Fruit fly (Drosophila melanogaster) whole organism, embryonic: ENCODE results near the gene CG14017.
A peak's percentile ranks its signal among the peaks of the same experiment; 100 is the strongest.

Experiments
- Ada2b ChIP-seq: fragments of 200-800 bp; sonication (Bioruptor generic); IDR thresholded peaks from 2 replicates; pipeline ENCODE4 v1.3.6; 2022; ENCODE audit warnings: missing biosample characterization, missing genetic modification characterization
- CG10147 ChIP-seq: fragments of 200-800 bp; sonication (Bioruptor generic); optimal IDR thresholded peaks from 2 replicates; lab custom pipeline; 2019; ENCODE audit warnings: missing biosample characterization, mild to moderate bottlenecking, missing genetic modification characterization, moderate library complexity
- CG12391 ChIP-seq: fragments of 200-800 bp; sonication (Bioruptor generic); optimal IDR thresholded peaks from 3 replicates; lab custom pipeline; 2018; ENCODE audit warnings: missing biosample characterization, mild to moderate bottlenecking, missing genetic modification characterization, moderate library complexity
- CG2129 ChIP-seq: fragments of 200-800 bp; sonication (Bioruptor generic); IDR thresholded peaks from 2 replicates; pipeline ENCODE4 v1.3.6; 2022; ENCODE audit warnings: missing biosample characterization, missing genetic modification characterization; ENCODE audit not compliant: partially characterized antibody
- CG7928 ChIP-seq: fragments of 200-800 bp; sonication (Bioruptor generic); optimal IDR thresholded peaks from 2 replicates; lab custom pipeline; 2017; ENCODE audit warnings: missing biosample characterization, mild to moderate bottlenecking, missing genetic modification characterization
- CG8924 ChIP-seq: fragments of 200-800 bp; optimal IDR thresholded peaks from 3 replicates; lab custom pipeline; 2019; ENCODE audit warnings: missing biosample characterization, mild to moderate bottlenecking, missing genetic modification characterization, moderate library complexity
- Chrac-16 ChIP-seq: fragments of 200-800 bp; sonication (Bioruptor generic); optimal IDR thresholded peaks from 3 replicates; lab custom pipeline; 2016; ENCODE audit warnings: missing biosample characterization, missing genetic modification characterization
- Dbx ChIP-seq: fragments of 200-800 bp; sonication (Bioruptor generic); IDR thresholded peaks from 3 replicates; pipeline ENCODE4 v1.3.6; 2022; ENCODE audit warnings: missing biosample characterization, missing genetic modification characterization
- Dip2 ChIP-seq: fragments of 200-800 bp; sonication (Bioruptor generic); IDR thresholded peaks from 2 replicates; pipeline ENCODE4 v1.3.6; 2022; ENCODE audit warnings: missing biosample characterization, missing genetic modification characterization
- Doc3 ChIP-seq: fragments of 200-800 bp; sonication (Bioruptor generic); IDR thresholded peaks from 3 replicates; pipeline ENCODE4 v1.3.6; 2022; ENCODE audit warnings: missing biosample characterization, missing genetic modification characterization; ENCODE audit not compliant: partially characterized antibody
- Elba2 ChIP-seq: fragments of 200-800 bp; sonication (Bioruptor generic); optimal IDR thresholded peaks from 3 replicates; lab custom pipeline; 2016; ENCODE audit warnings: missing biosample characterization, missing genetic modification characterization
- HLHmδ ChIP-seq: fragments of 200-800 bp; sonication (Bioruptor generic); optimal IDR thresholded peaks from 2 replicates; lab custom pipeline; 2018; ENCODE audit warnings: missing biosample characterization, mild to moderate bottlenecking, missing genetic modification characterization, moderate library complexity
- Lhr ChIP-seq: fragments of 200-800 bp; sonication (Bioruptor generic); optimal IDR thresholded peaks from 3 replicates; lab custom pipeline; 2017; ENCODE audit warnings: mild to moderate bottlenecking, missing biosample characterization, missing genetic modification reagents, missing genetic modification characterization
- Mes4 ChIP-seq: fragments of 200-800 bp; sonication (Bioruptor generic); optimal IDR thresholded peaks from 2 replicates; lab custom pipeline; 2016; ENCODE audit warnings: missing biosample characterization, missing genetic modification characterization
- Nf-YB ChIP-seq: fragments of 200-800 bp; sonication (Bioruptor generic); optimal IDR thresholded peaks from 3 replicates; lab custom pipeline; 2019; ENCODE audit warnings: missing biosample characterization, mild to moderate bottlenecking, missing genetic modification characterization, moderate library complexity
- Nf-YC ChIP-seq: fragments of 200-800 bp; optimal IDR thresholded peaks from 3 replicates; lab custom pipeline; 2019; ENCODE audit warnings: missing biosample characterization, mild to moderate bottlenecking, missing genetic modification characterization, moderate library complexity
- Oli ChIP-seq: fragments of 200-800 bp; sonication (Bioruptor generic); optimal IDR thresholded peaks from 2 replicates; lab custom pipeline; 2018; ENCODE audit warnings: missing biosample characterization, mild to moderate bottlenecking, missing genetic modification characterization, moderate library complexity
- Ptx1 ChIP-seq: fragments of 200-800 bp; sonication (Bioruptor generic); IDR thresholded peaks from 2 replicates; pipeline ENCODE4 v1.3.6; 2022; ENCODE audit warnings: missing biosample characterization, missing genetic modification characterization
- abd-A ChIP-seq: fragments of 200-800 bp; sonication (Bioruptor generic); optimal IDR thresholded peaks from 3 replicates; lab custom pipeline; 2019; ENCODE audit warnings: missing biosample characterization, mild to moderate bottlenecking, missing genetic modification characterization, moderate library complexity
- bigmax ChIP-seq: fragments of 200-800 bp; sonication (Bioruptor generic); optimal IDR thresholded peaks from 2 replicates; lab custom pipeline; 2018; ENCODE audit warnings: missing biosample characterization, mild to moderate bottlenecking, missing genetic modification characterization
- cas ChIP-seq: fragments of 200-800 bp; sonication (Bioruptor generic); IDR thresholded peaks from 2 replicates; pipeline ENCODE4 v1.3.6; 2022; ENCODE audit warnings: missing biosample characterization, missing genetic modification characterization
- ewg ChIP-seq: fragments of 200-800 bp; sonication (Bioruptor generic); optimal IDR thresholded peaks from 3 replicates; lab custom pipeline; 2017; ENCODE audit warnings: mild to moderate bottlenecking, missing biosample characterization, missing genetic modification reagents, missing genetic modification characterization
- fd96Cb ChIP-seq: fragments of 200-800 bp; sonication (Bioruptor generic); optimal IDR thresholded peaks from 2 replicates; lab custom pipeline; 2018; ENCODE audit warnings: missing biosample characterization, mild to moderate bottlenecking, missing genetic modification characterization, moderate library complexity
- gem ChIP-seq: fragments of 200-800 bp; sonication (Bioruptor generic); optimal IDR thresholded peaks from 2 replicates; lab custom pipeline; 2019; ENCODE audit warnings: missing biosample characterization, mild to moderate bottlenecking, missing genetic modification characterization, moderate library complexity
- gsb-n ChIP-seq: fragments of 200-800 bp; sonication (Bioruptor generic); optimal IDR thresholded peaks from 3 replicates; lab custom pipeline; 2018; ENCODE audit warnings: missing biosample characterization, mild to moderate bottlenecking, missing genetic modification characterization
- hth ChIP-seq: fragments of >200 bp; optimal IDR thresholded peaks from 2 replicates; lab custom pipeline; 2017; ENCODE audit warnings: inconsistent platforms
- klu ChIP-seq: fragments of 200-800 bp; sonication (Bioruptor generic); IDR thresholded peaks from 2 replicates; pipeline ENCODE4 v1.3.6; 2022; ENCODE audit warnings: missing biosample characterization, missing genetic modification characterization
- sens ChIP-seq: fragments of 200-800 bp; sonication (Bioruptor generic); peaks from one replicate; lab custom pipeline; 2016; ENCODE audit warnings: missing biosample characterization, missing genetic modification characterization
- sisA ChIP-seq: fragments of 200-800 bp; sonication (Bioruptor generic); IDR thresholded peaks from 2 replicates; pipeline ENCODE4 v1.3.6; 2022; ENCODE audit warnings: missing biosample characterization, missing genetic modification characterization
- tx ChIP-seq: fragments of 200-800 bp; sonication (Bioruptor generic); optimal IDR thresholded peaks from 2 replicates; lab custom pipeline; 2016; ENCODE audit warnings: missing biosample characterization, missing genetic modification characterization
- z ChIP-seq: fragments of 200-800 bp; sonication (Bioruptor generic); IDR thresholded peaks from 3 replicates; pipeline ENCODE4 v1.3.6; 2022; ENCODE audit warnings: missing biosample characterization, missing genetic modification characterization

Gene CG14017

dm6 chr2L:5553750-5554149 is at the start of gene CG14017, which contains the start of gene CG14013:
TSS of gene CG14017 (plus strand) at chr2L:5553897.
TSS of gene CG14013 (minus strand) at chr2L:5553850.
- no peak for TF ChIP-seq Dip2 (GFP tag; lab: Robert Waterston, UW)
- no peak for TF ChIP-seq CG8924 (tag; lab: Kevin White, UChicago)
- no peak for TF ChIP-seq Ada2b (GFP tag; lab: Robert Waterston, UW)

- peak; percentile 11 for TF ChIP-seq Oli (tag; lab: Kevin White, UChicago)
- peak; percentile 33 for TF ChIP-seq gem
- peak; percentile 0 for TF ChIP-seq CG12391 (tag; lab: Kevin White, UChicago)
- no peak for TF ChIP-seq CG7928
Observed at dm6 chr2L:5505130-5505529, 48.6 kb upstream of the CG14017 start.

dm6 chr2L:5507082-5507481 is 46.6 kb upstream of the CG14017 start:
- TF ChIP-seq tx (GFP tag; lab: Kevin White, UChicago) (no peak), Nf-YC (no peak), sisA (GFP tag; lab: Robert Waterston, UW) (no peak), Doc3 (GFP tag; lab: Robert Waterston, UW) (no peak), hth (lab: Kevin White, UChicago) (no peak), CG2129 (no peak), klu (GFP tag; lab: Robert Waterston, UW) (no peak), HLHmδ (GFP tag; lab: Kevin White, UChicago) (no peak), CG10147 (GFP tag; lab: Kevin White, UChicago) (no peak), Mes4 (no peak)

dm6 chr2L:5507823-5508438 is 45.8 kb upstream of the CG14017 start:
- 0 out of 2 replicates have a peak, but pooled peaks have one; percentile 12 for TF ChIP-seq Ptx1
- TF ChIP-seq Nf-YC, result peak; percentile 59
- 0 out of 2 replicates have a peak, but pooled peaks have one; percentile 20 for TF ChIP-seq sisA (GFP tag; lab: Robert Waterston, UW)
- no peak for TF ChIP-seq Lhr (GFP tag; lab: Kevin White, UChicago)
- TF ChIP-seq Nf-YB (GFP tag; lab: Kevin White, UChicago), result peak; percentile 60
- no peak for TF ChIP-seq cas (GFP tag; lab: Robert Waterston, UW)
- TF ChIP-seq sens (GFP tag; lab: Kevin White, UChicago), result peak; percentile 69
- TF ChIP-seq ewg (GFP tag; lab: Kevin White, UChicago), result peak; percentile 30
- TF ChIP-seq gsb-n, result peak; percentile 38

- TF ChIP-seq Chrac-16 (GFP tag; lab: Kevin White, UChicago), result no peak
- TF ChIP-seq Nf-YB (GFP tag; lab: Kevin White, UChicago), result peak; percentile 43
- TF ChIP-seq abd-A (tag; lab: Kevin White, UChicago), result peak; percentile 73
- TF ChIP-seq z (GFP tag; lab: Robert Waterston, UW), result peak; percentile 54; the same call in 1 of the 3 replicates
- TF ChIP-seq bigmax (GFP tag; lab: Kevin White, UChicago), result no peak
- TF ChIP-seq Dbx (GFP tag; lab: Robert Waterston, UW), result no peak
- no peak for TF ChIP-seq fd96Cb
- TF ChIP-seq ewg (GFP tag; lab: Kevin White, UChicago), result peak; percentile 61
- no peak for TF ChIP-seq Elba2 (GFP tag; lab: Kevin White, UChicago)
- TF ChIP-seq Nf-YC, result peak; percentile 74
- TF ChIP-seq, all 482 proteins: peak for 5
Observed at dm6 chr2L:5514946-5515345, 38.8 kb upstream of the CG14017 start.
